Worm (Caenorhabditis elegans): ENCODE results near the gene F59E12.6.

DNA sequence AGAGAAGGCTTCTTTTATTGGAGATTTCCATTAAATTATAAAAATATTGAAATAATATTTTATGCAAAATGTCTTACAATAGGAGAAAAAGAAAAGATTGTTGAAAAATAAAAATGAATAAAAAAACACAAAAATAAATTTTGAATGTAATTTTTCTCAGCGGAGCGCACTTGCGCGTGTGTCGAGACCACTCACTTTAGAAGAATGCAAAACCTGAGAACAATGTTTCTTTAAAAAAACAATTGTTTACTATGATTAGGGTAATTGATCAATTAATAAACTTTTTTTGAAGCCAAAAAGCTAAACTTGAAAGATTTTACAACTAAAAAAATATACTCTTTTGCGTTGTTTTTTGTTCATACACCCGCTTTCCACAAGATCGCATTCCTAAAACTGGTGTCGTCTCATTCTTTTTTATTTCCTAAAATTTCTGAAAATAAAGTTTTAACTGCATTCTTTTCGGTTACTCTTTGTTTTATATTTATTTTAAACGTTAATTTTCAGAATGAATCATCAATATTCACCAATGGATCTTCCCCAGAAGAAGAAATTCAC is 36.5 kb downstream of the F59E12.6 start, which contains the start of gene ttc-4:
- no peak for TF ChIP-seq snpc-4 (tag; optimal IDR thresholded peaks at IDR 0.05)
- TF ChIP-seq sptf-1 (tag; optimal IDR thresholded peaks at IDR 0.05): peak; percentile 45
- TF ChIP-seq M03D4.4 (tag; optimal IDR thresholded peaks at IDR 0.05): no peak
- peak; percentile 68 for TF ChIP-seq nhr-237 (tag; optimal IDR thresholded peaks at IDR 0.05)

All from whole organism, mixed stage, embryonic.